Fruit fly (Drosophila melanogaster) whole organism, embryonic: ENCODE results near the gene brv3.
A peak's percentile ranks its signal among the peaks of the same experiment; 100 is the strongest.

Source experiments
- Abd-B ChIP-seq: fragments of 200-800 bp; sonication (Bioruptor generic); optimal IDR thresholded peaks from 2 replicates; lab custom pipeline; 2018; ENCODE audit warnings: missing biosample characterization, mild to moderate bottlenecking, missing genetic modification characterization, moderate library complexity
- B-H2 ChIP-seq: fragments of 200-800 bp; sonication (Bioruptor generic); optimal IDR thresholded peaks from 2 replicates; lab custom pipeline; 2018; ENCODE audit warnings: missing biosample characterization, mild to moderate bottlenecking, missing genetic modification characterization
- C15 ChIP-seq: fragments of 200-800 bp; sonication (Bioruptor generic); IDR thresholded peaks from 3 replicates; pipeline ENCODE4 v1.3.6; 2022; ENCODE audit warnings: missing biosample characterization, missing genetic modification characterization
- CG11723 ChIP-seq: fragments of 200-800 bp; sonication (Bioruptor generic); optimal IDR thresholded peaks from 2 replicates; lab custom pipeline; 2017; ENCODE audit warnings: missing biosample characterization, mild to moderate bottlenecking, missing genetic modification characterization
- CG12104 ChIP-seq: fragments of 200-800 bp; sonication (Bioruptor generic); optimal IDR thresholded peaks from 3 replicates; lab custom pipeline; 2016; ENCODE audit warnings: missing biosample characterization, missing genetic modification characterization
- CG12659 ChIP-seq: fragments of 200-800 bp; sonication (Bioruptor generic); optimal IDR thresholded peaks from 3 replicates; lab custom pipeline; 2017; ENCODE audit warnings: mild to moderate bottlenecking, missing biosample characterization, missing genetic modification reagents, missing genetic modification characterization
- CG12744 ChIP-seq: fragments of 200-800 bp; sonication (Bioruptor generic); optimal IDR thresholded peaks from 2 replicates; lab custom pipeline; 2016; ENCODE audit warnings: missing biosample characterization, missing genetic modification characterization
- CG13123 ChIP-seq: fragments of 200-800 bp; sonication (Bioruptor generic); optimal IDR thresholded peaks from 2 replicates; lab custom pipeline; 2016; ENCODE audit warnings: missing biosample characterization, missing genetic modification characterization
- CG14667 ChIP-seq: fragments of 200-800 bp; sonication (Bioruptor generic); IDR thresholded peaks from 2 replicates; pipeline ENCODE4 v1.3.6; 2022; ENCODE audit warnings: missing biosample characterization, missing genetic modification characterization
- CG14965 ChIP-seq: fragments of 200-800 bp; sonication (Bioruptor generic); optimal IDR thresholded peaks from 2 replicates; lab custom pipeline; 2016; ENCODE audit warnings: missing biosample characterization, missing genetic modification characterization, borderline replicate concordance
- CG15073 ChIP-seq: fragments of 200-800 bp; sonication (Bioruptor generic); optimal IDR thresholded peaks from 2 replicates; lab custom pipeline; 2016; ENCODE audit warnings: missing biosample characterization, missing genetic modification characterization
- CG18599 ChIP-seq: fragments of 200-800 bp; sonication (Bioruptor generic); optimal IDR thresholded peaks from 3 replicates; lab custom pipeline; 2017; ENCODE audit warnings: missing biosample characterization, missing genetic modification characterization, mild to moderate bottlenecking, moderate library complexity, missing genetic modification reagents
- CG3407 ChIP-seq: fragments of 200-800 bp; sonication (Bioruptor generic); optimal IDR thresholded peaks from 2 replicates; lab custom pipeline; 2018; ENCODE audit warnings: missing biosample characterization, mild to moderate bottlenecking, missing genetic modification characterization
- CG42726 ChIP-seq: fragments of 200-800 bp; sonication (Bioruptor generic); IDR thresholded peaks from 2 replicates; pipeline ENCODE4 v1.3.6; 2022; ENCODE audit warnings: missing biosample characterization, missing genetic modification characterization; ENCODE audit not compliant: partially characterized antibody
- CG4424 ChIP-seq: fragments of 200-800 bp; sonication (Bioruptor generic); optimal IDR thresholded peaks from 3 replicates; lab custom pipeline; 2016; ENCODE audit warnings: missing biosample characterization, missing genetic modification characterization
- CG4617 ChIP-seq: fragments of 200-800 bp; sonication (Bioruptor generic); optimal IDR thresholded peaks from 3 replicates; lab custom pipeline; 2016; ENCODE audit warnings: missing biosample characterization, missing genetic modification characterization, borderline replicate concordance
- CG8290 ChIP-seq, 3 experiments: fragments of 200-800 bp; sonication (Bioruptor generic); optimal IDR thresholded peaks; 2 replicates each; lab custom pipeline; 2016 to 2019; ENCODE audit warnings: missing biosample characterization in 3 of 3, missing genetic modification characterization in 3 of 3, mild to moderate bottlenecking in 2 of 3, moderate library complexity in 1 of 3
- CG8765 ChIP-seq: fragments of 200-800 bp; sonication (Bioruptor generic); IDR thresholded peaks from 2 replicates; pipeline ENCODE4 v1.3.6; 2022; ENCODE audit warnings: missing biosample characterization, missing genetic modification characterization
- CG9932 ChIP-seq: fragments of 200-800 bp; sonication (Bioruptor generic); IDR thresholded peaks from 2 replicates; pipeline ENCODE4 v1.3.6; 2022; ENCODE audit warnings: missing biosample characterization, missing genetic modification characterization
- D19B ChIP-seq: fragments of 200-800 bp; sonication (Bioruptor generic); optimal IDR thresholded peaks from 2 replicates; lab custom pipeline; 2017; ENCODE audit warnings: missing biosample characterization, mild to moderate bottlenecking, missing genetic modification characterization
- HLH3B ChIP-seq: fragments of 200-800 bp; sonication (Bioruptor generic); IDR thresholded peaks from 2 replicates; pipeline ENCODE4 v1.3.6; 2022; ENCODE audit warnings: missing biosample characterization, missing genetic modification characterization
- HLH4C ChIP-seq: fragments of 200-800 bp; sonication (Bioruptor generic); IDR thresholded peaks from 3 replicates; pipeline ENCODE4 v1.3.6; 2022; ENCODE audit warnings: missing biosample characterization, missing genetic modification characterization; ENCODE audit not compliant: partially characterized antibody
- Jarid2 ChIP-seq: fragments of 200-800 bp; sonication (Bioruptor generic); optimal IDR thresholded peaks from 3 replicates; lab custom pipeline; 2017; ENCODE audit warnings: mild to moderate bottlenecking, missing biosample characterization, missing genetic modification reagents, missing genetic modification characterization
- Lpt ChIP-seq: fragments of >200 bp; optimal IDR thresholded peaks from 2 replicates; lab custom pipeline; 2018; ENCODE audit warnings: missing biosample characterization, missing genetic modification characterization
- Myb ChIP-seq: fragments of 200-800 bp; sonication (Bioruptor generic); optimal IDR thresholded peaks from 2 replicates; lab custom pipeline; 2016; ENCODE audit warnings: missing biosample characterization, missing genetic modification characterization
- Opbp ChIP-seq: fragments of 200-800 bp; sonication (Bioruptor generic); IDR thresholded peaks from 3 replicates; pipeline ENCODE4 v1.3.6; 2022; ENCODE audit warnings: missing biosample characterization, missing genetic modification characterization; ENCODE audit not compliant: partially characterized antibody
- Optix ChIP-seq: fragments of 200-800 bp; sonication (Bioruptor generic); IDR thresholded peaks from 3 replicates; pipeline ENCODE4 v1.3.6; 2022; ENCODE audit warnings: missing biosample characterization, missing genetic modification characterization
- Pdp1 ChIP-seq, 2 experiments: fragments of 200-800 bp; sonication (Bioruptor generic); optimal IDR thresholded peaks; 3 replicates each; lab custom pipeline; 2016; ENCODE audit warnings: missing biosample characterization in 2 of 2, missing genetic modification characterization in 2 of 2, mild to moderate bottlenecking in 1 of 2, moderate library complexity in 1 of 2
- Poxn ChIP-seq: fragments of 200-800 bp; sonication (Bioruptor generic); IDR thresholded peaks from 2 replicates; pipeline ENCODE4 v1.3.6; 2022; ENCODE audit warnings: missing biosample characterization, missing genetic modification characterization
- Ravus ChIP-seq: fragments of 200-800 bp; sonication (Bioruptor generic); IDR thresholded peaks from 2 replicates; pipeline ENCODE4 v1.3.6; 2022; ENCODE audit warnings: missing biosample characterization, missing genetic modification characterization
- Rfx ChIP-seq: fragments of 200-800 bp; sonication (Bioruptor generic); IDR thresholded peaks from 2 replicates; pipeline ENCODE4 v1.3.6; 2022; ENCODE audit warnings: missing biosample characterization, missing genetic modification characterization
- chif ChIP-seq, 2 experiments: fragments of 200-800 bp; sonication (Bioruptor generic); optimal IDR thresholded peaks; 3 replicates each; lab custom pipeline; 2016; ENCODE audit warnings: missing biosample characterization in 2 of 2, missing genetic modification characterization in 2 of 2
- croc ChIP-seq: fragments of 200-800 bp; sonication (Bioruptor generic); conservative IDR thresholded peaks from 3 replicates; pipeline ENCODE4 v1.3.6; 2022; ENCODE audit warnings: missing biosample characterization, missing genetic modification characterization
- cwo ChIP-seq: fragments of 200-800 bp; sonication (Bioruptor generic); optimal IDR thresholded peaks from 3 replicates; lab custom pipeline; 2017; ENCODE audit warnings: missing biosample characterization, missing genetic modification characterization, mild to moderate bottlenecking, moderate library complexity, missing genetic modification reagents
- fd3F ChIP-seq: fragments of 200-800 bp; sonication (Bioruptor generic); optimal IDR thresholded peaks from 2 replicates; lab custom pipeline; 2018; ENCODE audit warnings: missing biosample characterization, mild to moderate bottlenecking, missing genetic modification characterization, moderate library complexity
- ftz-f1 ChIP-seq: fragments of 200-800 bp; sonication (Bioruptor generic); optimal IDR thresholded peaks from 2 replicates; lab custom pipeline; 2016; ENCODE audit warnings: missing biosample characterization, missing genetic modification characterization
- gem ChIP-seq: fragments of 200-800 bp; sonication (Bioruptor generic); optimal IDR thresholded peaks from 2 replicates; lab custom pipeline; 2019; ENCODE audit warnings: missing biosample characterization, mild to moderate bottlenecking, missing genetic modification characterization, moderate library complexity
- jing ChIP-seq: fragments of 200-800 bp; sonication (Bioruptor generic); optimal IDR thresholded peaks from 2 replicates; lab custom pipeline; 2018; ENCODE audit warnings: missing biosample characterization, mild to moderate bottlenecking, missing genetic modification characterization
- kni ChIP-seq: fragments of 200-800 bp; sonication (Bioruptor generic); optimal IDR thresholded peaks from 3 replicates; lab custom pipeline; 2017; ENCODE audit warnings: mild to moderate bottlenecking, missing biosample characterization, missing genetic modification reagents, missing genetic modification characterization
- lab ChIP-seq: fragments of 200-800 bp; sonication (Bioruptor generic); optimal IDR thresholded peaks from 3 replicates; lab custom pipeline; 2017; ENCODE audit warnings: missing biosample characterization, missing genetic modification characterization, mild to moderate bottlenecking, moderate library complexity, missing genetic modification reagents
- maf-S ChIP-seq: fragments of 200-800 bp; sonication (Bioruptor generic); optimal IDR thresholded peaks from 2 replicates; lab custom pipeline; 2016; ENCODE audit warnings: missing biosample characterization, missing genetic modification characterization
- mirr ChIP-seq: fragments of 200-800 bp; sonication (Bioruptor generic); optimal IDR thresholded peaks from 3 replicates; lab custom pipeline; 2018; ENCODE audit warnings: missing biosample characterization, mild to moderate bottlenecking, missing genetic modification characterization
- phol ChIP-seq: fragments of 200-800 bp; sonication (Bioruptor generic); optimal IDR thresholded peaks from 3 replicates; lab custom pipeline; 2018; ENCODE audit warnings: missing biosample characterization, mild to moderate bottlenecking, missing genetic modification characterization, moderate library complexity
- pnt ChIP-seq: fragments of 200-800 bp; sonication (Bioruptor generic); optimal IDR thresholded peaks from 3 replicates; lab custom pipeline; 2016; ENCODE audit warnings: missing biosample characterization, missing genetic modification characterization
- stwl ChIP-seq: fragments of 200-800 bp; sonication (Bioruptor generic); optimal IDR thresholded peaks from 3 replicates; lab custom pipeline; 2018; ENCODE audit warnings: missing biosample characterization, mild to moderate bottlenecking, missing genetic modification characterization, moderate library complexity
- trh ChIP-seq: fragments of 200-800 bp; sonication (Bioruptor generic); optimal IDR thresholded peaks from 2 replicates; lab custom pipeline; 2016; ENCODE audit warnings: missing biosample characterization, missing genetic modification characterization

brv3 gene

DNA sequence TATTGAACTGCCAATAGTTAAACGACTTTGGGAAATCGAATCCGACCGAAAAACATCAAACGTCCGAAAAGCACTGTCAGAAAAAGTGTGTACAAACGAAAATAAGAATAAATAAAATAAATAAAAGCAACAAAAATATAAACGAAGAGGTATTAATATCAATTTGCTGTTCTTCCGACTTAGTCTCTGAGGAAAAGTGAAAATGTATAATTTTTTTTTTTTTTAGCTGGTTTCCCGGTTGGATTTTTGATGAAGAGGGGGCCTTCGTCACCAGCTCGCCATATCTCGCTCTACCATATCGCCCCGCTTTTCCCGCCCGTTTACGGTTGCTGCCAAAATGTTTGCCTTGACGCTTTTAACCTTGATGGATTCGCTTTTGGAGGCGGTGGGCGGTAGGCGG is 14.3 kb upstream of the brv3 start (continued):
- TF ChIP-seq kni (no peak), ftz-f1 (GFP tag; lab: Kevin White, UChicago) (peak; percentile 54), chif (GFP tag; optimal IDR thresholded peaks at IDR 0.05; lab: Kevin White, UChicago) (no peak), CG14965 (GFP tag; lab: Kevin White, UChicago) (no peak), Jarid2 (no peak), croc (GFP tag; lab: Robert Waterston, UW) (no peak), C15 (no peak), Abd-B (GFP tag; lab: Kevin White, UChicago) (no peak), trh (GFP tag; lab: Kevin White, UChicago) (no peak), CG13123 (GFP tag; lab: Kevin White, UChicago) (no peak), CG4424 (GFP tag; lab: Kevin White, UChicago) (peak; percentile 9), CG4617 (GFP tag; lab: Kevin White, UChicago) (no peak), CG9932 (peak; percentile 51), CG12659 (GFP tag; lab: Kevin White, UChicago) (no peak), Poxn (no peak), CG15073 (GFP tag; lab: Kevin White, UChicago) (no peak), maf-S (GFP tag; lab: Kevin White, UChicago) (no peak)

DNA sequence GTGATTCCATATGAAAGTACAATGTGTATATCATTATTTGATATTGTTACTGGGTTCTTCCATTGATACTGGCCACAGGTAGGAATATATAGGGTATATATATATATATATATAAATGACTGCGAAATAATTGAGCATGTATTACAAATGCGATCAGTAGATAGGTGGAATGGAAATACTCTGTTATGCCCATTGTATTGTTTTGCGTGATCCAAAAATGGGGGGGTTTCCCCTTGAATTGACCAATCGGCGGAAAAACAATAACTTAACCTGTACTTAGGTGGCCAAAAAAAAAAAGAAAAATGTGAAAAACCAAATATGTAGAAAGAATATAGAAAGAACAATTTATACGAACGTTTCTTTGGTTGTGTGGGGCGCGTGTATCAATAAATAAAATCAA is 13.5 kb upstream of the brv3 start:
- TF ChIP-seq CG11723 (GFP tag; lab: Kevin White, UChicago) (no peak), D19B (GFP tag; lab: Kevin White, UChicago) (no peak), jing (GFP tag; lab: Kevin White, UChicago) (no peak), ftz-f1 (GFP tag; lab: Kevin White, UChicago) (no peak)

DNA sequence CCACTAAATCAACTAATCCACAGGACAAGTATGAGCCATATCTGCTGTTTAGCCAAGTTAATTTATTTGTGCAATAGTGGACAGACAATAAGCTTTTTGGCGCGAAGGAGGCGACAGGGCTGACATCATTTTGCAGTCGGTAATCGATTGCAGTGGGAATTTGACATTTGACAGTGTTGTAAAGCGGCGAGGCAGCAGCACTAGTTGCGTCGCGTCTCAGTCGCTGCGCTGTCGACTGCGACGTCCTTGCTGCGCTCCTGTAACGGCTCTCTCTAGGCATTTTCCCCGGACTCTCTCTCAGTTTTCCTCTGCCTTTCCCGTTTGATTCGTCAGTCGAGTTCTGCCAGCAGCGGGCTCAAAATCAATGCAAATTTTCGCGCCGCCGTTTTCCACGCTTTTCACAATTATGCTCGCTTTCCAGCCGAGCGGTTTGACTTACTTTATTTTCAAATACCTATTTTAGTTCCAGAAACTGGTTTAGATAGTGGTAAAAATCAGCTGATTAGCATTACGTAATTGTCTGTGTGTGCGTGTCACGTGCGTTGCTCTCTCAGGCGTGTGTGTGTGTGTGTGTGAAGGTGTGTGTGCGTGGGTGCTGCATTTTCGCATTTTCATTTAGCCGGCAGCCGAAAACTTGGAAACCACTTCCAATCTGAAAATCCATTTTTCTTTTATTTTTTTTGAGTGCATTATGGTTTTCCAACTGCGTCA is 12.6 kb upstream of the brv3 start:
- TF ChIP-seq CG14667 (GFP tag; lab: Robert Waterston, UW) (no peak), CG3407 (GFP tag; lab: Kevin White, UChicago) (no peak), HLH4C (GFP tag; lab: Robert Waterston, UW) (no peak), Optix (no peak), Opbp (no peak), CG8290 (GFP tag; optimal IDR thresholded peaks at IDR 0.05; lab: Kevin White, UChicago) (no peak), CG8290 (tag; optimal IDR thresholded peaks at IDR 0.05; lab: Kevin White, UChicago) (no peak), gem (tag; lab: Kevin White, UChicago) (no peak), CG12104 (GFP tag; lab: Kevin White, UChicago) (no peak), fd3F (GFP tag; lab: Kevin White, UChicago) (no peak), lab (GFP tag; lab: Kevin White, UChicago) (no peak), CG42726 (GFP tag; lab: Robert Waterston, UW) (no peak), Pdp1 (GFP tag; optimal IDR thresholded peaks at IDR 0.05; lab: Kevin White, UChicago) (peak in 1 of 2 experiments; percentile 77), kni (no peak), pnt (GFP tag; lab: Kevin White, UChicago) (no peak), mirr (GFP tag; lab: Kevin White, UChicago) (no peak), Myb (no peak), Rfx (GFP tag; lab: Robert Waterston, UW) (0 out of 2 replicates have a peak, but pooled peaks have one; percentile 6), CG9932 (no peak), B-H2 (GFP tag; lab: Kevin White, UChicago) (no peak), HLH3B (GFP tag; lab: Robert Waterston, UW) (no peak), CG18599 (GFP tag; lab: Kevin White, UChicago) (no peak), Ravus (no peak), phol (tag; lab: Kevin White, UChicago) (no peak), CG12744 (GFP tag; lab: Kevin White, UChicago) (no peak), CG8765 (no peak), Lpt (GFP tag; lab: Kevin White, UChicago) (no peak), stwl (tag; lab: Kevin White, UChicago) (peak; percentile 7), cwo (GFP tag; lab: Kevin White, UChicago) (peak; percentile 2)
